Worm (Caenorhabditis elegans): ENCODE results near the gene C08E3.1.

DNA sequence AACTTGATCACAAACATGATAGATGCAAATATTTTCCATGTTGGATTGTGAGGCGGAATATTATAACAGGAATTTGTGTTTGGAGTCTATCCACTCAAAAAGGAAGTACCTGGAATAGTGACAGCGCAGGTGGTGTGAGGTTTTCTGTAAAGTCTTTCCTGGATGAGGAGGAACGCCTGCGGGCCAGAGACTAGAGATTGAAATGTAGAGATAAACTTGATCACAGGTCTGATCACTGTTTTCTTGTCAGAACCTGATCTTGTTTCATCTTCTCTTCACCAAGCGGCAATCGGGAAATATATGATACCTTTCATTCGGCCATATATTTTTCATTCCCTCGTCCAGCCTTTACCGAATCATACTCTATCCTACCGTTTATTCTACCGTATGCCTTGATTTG, 47.3 kb upstream of the C08E3.1 start, which contains the start of gene T07H3.8:
- TF ChIP-seq ztf-4 (tag; optimal IDR thresholded peaks at IDR 0.05) (no peak), ama-1 (optimal IDR thresholded peaks at IDR 0.05) (no peak), jun-1 (tag; optimal IDR thresholded peaks at IDR 0.05) (no peak), nhr-85 (tag) (no peak), ets-5 (GFP tag; IDR thresholded peaks at IDR 0.05) (no peak), pqm-1 (tag; optimal IDR thresholded peaks at IDR 0.05) (no peak), ceh-90 (tag; optimal IDR thresholded peaks at IDR 0.05) (no peak), nhr-28 (tag; optimal IDR thresholded peaks at IDR 0.05) (no peak)
